Worm (Caenorhabditis elegans): ENCODE results near the gene sru-6.

The sru-6 gene

DNA sequence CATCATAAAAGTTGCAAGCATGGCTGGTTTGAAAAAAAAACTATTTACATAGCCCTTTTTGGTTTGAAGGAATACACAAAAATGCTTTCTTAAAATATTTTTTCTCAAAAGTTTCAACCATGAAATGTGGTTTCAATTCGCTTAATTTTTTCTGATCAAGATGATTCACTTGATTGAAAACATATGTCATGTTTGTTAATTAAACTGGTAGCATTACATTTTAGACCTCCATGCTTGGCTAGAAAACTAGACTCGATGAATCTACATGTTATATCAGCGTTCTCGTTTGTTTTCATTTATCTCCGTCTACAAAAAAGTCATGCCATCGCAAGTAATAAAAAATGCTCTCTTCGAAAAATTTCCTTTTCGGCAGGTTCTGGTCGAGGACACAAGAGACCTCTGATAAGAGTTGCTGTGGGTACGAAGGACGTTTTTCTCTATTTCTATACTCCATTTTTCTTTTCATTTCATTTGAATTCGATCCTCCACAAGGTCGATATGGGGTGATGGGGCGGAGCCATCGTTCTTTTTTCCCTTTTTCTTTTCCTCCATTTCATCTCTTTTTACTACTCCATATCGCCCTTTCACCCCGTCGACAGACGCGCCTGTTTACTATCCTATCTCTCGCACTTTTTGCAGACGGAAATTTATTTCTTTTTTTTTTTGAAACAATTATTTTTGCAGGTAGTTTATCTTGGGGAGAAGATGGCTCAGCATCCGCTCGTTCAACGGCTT lies 35.4 kb downstream of the sru-6 start, which contains the start of gene elo-1 (continued):
- TF ChIP-seq ceh-91 (GFP tag; IDR thresholded peaks at IDR 0.05), result no peak
- no peak for TF ChIP-seq sea-2 (GFP tag; IDR thresholded peaks at IDR 0.05)
- no peak for TF ChIP-seq nfya-1 (tag; optimal IDR thresholded peaks at IDR 0.05; ENCODE audit: borderline replicate concordance, insufficient read depth)
- TF ChIP-seq cebp-1 (GFP tag; IDR thresholded peaks at IDR 0.05), result no peak
- TF ChIP-seq cebp-1 (tag; optimal IDR thresholded peaks at IDR 0.05), result peak; percentile 41
- no peak for TF ChIP-seq mcd-1 (GFP tag; IDR thresholded peaks at IDR 0.05)
- no peak for TF ChIP-seq ets-4 (GFP tag; optimal IDR thresholded peaks at IDR 0.05)
- TF ChIP-seq atf-7 (tag; optimal IDR thresholded peaks at IDR 0.05), result peak; percentile 1
- TF ChIP-seq aptf-3 (GFP tag; IDR thresholded peaks at IDR 0.05), result no peak
- no peak for TF ChIP-seq bed-2 (GFP tag; IDR thresholded peaks at IDR 0.05)
- peak; percentile 5 for TF ChIP-seq nhr-90 (tag; optimal IDR thresholded peaks at IDR 0.05)
- TF ChIP-seq ceh-58 (GFP tag; IDR thresholded peaks at IDR 0.05), result no peak
- TF ChIP-seq Y53G8AR.9 (GFP tag; conservative IDR thresholded peaks at IDR 0.05), result 0 out of 2 replicates have a peak, but pooled peaks have one; percentile 13
- TF ChIP-seq unc-130 (GFP tag; optimal IDR thresholded peaks at IDR 0.05), result no peak
- TF ChIP-seq hrde-1 (tag; optimal IDR thresholded peaks at IDR 0.05; ENCODE audit: borderline replicate concordance), result no peak
- no peak for TF ChIP-seq F33H1.4 (GFP tag; IDR thresholded peaks at IDR 0.05)
- TF ChIP-seq egrh-3 (GFP tag; IDR thresholded peaks at IDR 0.05), result no peak
- no peak for TF ChIP-seq ama-1 (optimal IDR thresholded peaks at IDR 0.05)
- TF ChIP-seq ama-1 (GFP tag; optimal IDR thresholded peaks at IDR 0.05), result no peak
- peak; percentile 41 for TF ChIP-seq attf-5 (GFP tag; optimal IDR thresholded peaks at IDR 0.05)
- peak; percentile 14 for TF ChIP-seq madf-10 (tag; optimal IDR thresholded peaks at IDR 0.05)
- TF ChIP-seq T07F8.4 (tag; optimal IDR thresholded peaks at IDR 0.05), result no peak
- peak; percentile 2 for TF ChIP-seq tbp1 (GFP tag; optimal IDR thresholded peaks at IDR 0.05)
- TF ChIP-seq F49E8.2 (tag; optimal IDR thresholded peaks at IDR 0.05; ENCODE audit: insufficient read depth), result no peak
- TF ChIP-seq nhr-27 (tag; optimal IDR thresholded peaks at IDR 0.05), result no peak
- no peak for TF ChIP-seq efl-1 (GFP tag; optimal IDR thresholded peaks at IDR 0.05)
- TF ChIP-seq somi-1 (GFP tag; optimal IDR thresholded peaks at IDR 0.05), result no peak
- TF ChIP-seq die-1 (tag; optimal IDR thresholded peaks at IDR 0.05), result no peak

DNA sequence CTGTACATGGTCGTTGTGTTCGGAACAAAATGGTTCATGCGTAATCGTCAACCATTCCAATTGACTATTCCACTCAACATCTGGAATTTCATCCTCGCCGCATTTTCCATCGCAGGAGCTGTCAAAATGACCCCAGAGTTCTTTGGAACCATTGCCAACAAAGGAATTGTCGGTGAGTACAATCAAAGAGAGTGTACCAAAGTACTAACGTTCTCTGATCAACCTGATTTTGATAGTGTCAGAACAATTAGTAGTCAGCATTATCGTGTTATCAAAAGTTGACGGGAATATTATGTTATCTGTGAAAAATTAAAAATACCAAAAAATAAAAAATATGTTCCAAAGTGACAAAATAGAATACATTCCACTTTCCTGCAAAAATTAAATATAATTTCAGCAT lies 36.6 kb downstream of the sru-6 start:
- TF ChIP-seq somi-1 (GFP tag; optimal IDR thresholded peaks at IDR 0.05) (no peak), ztf-25 (GFP tag; IDR thresholded peaks at IDR 0.05) (no peak), ztf-28 (GFP tag; IDR thresholded peaks at IDR 0.05) (no peak), nhr-80 (tag; optimal IDR thresholded peaks at IDR 0.05) (peak; percentile 34), ztf-3 (GFP tag; optimal IDR thresholded peaks at IDR 0.05) (no peak), ekl-4 (GFP tag; IDR thresholded peaks at IDR 0.05) (0 out of 2 replicates have a peak, but pooled peaks have one; percentile 12), F55B11.4 (tag; optimal IDR thresholded peaks at IDR 0.05; ENCODE audit: borderline replicate concordance, insufficient read depth) (no peak), B0261.1 (tag; optimal IDR thresholded peaks at IDR 0.05) (no peak), ZK185.1 (tag; optimal IDR thresholded peaks at IDR 0.05; ENCODE audit: poor library complexity, severe bottlenecking) (no peak), aptf-2 (GFP tag; conservative IDR thresholded peaks at IDR 0.05) (no peak)

DNA sequence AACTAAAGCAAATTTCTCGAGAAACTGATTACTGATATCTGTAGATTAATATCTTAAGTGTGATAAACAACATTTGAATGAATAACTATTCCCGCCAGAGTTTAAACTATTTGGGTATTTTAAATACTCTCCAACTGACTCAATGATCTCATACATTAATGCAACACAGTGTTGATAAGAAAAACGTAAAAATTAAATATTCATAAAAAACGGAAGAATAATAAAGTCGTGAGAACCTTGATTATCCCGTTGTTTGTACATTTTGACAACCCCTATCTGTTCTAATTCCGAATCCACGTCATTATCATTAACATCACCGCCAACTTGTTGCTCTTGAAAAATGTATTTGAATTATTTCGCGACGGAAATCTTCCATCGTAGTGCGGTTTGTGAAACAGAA lies 39.2 kb downstream of the sru-6 start, which contains the start of gene elo-7:
Gene elo-7 (plus strand): TSS at position 301 of the 400 bp plus-strand sequence.
- TF ChIP-seq mcd-1 (GFP tag; IDR thresholded peaks at IDR 0.05) (no peak), ZK185.1 (tag; optimal IDR thresholded peaks at IDR 0.05; ENCODE audit: poor library complexity, severe bottlenecking) (no peak), F10E7.11 (tag; optimal IDR thresholded peaks at IDR 0.05) (no peak), ztf-18 (tag; optimal IDR thresholded peaks at IDR 0.05) (no peak), ztf-3 (GFP tag; optimal IDR thresholded peaks at IDR 0.05) (no peak), rec-8 (tag; optimal IDR thresholded peaks at IDR 0.05) (no peak), Y53F4B.3 (GFP tag; IDR thresholded peaks at IDR 0.05) (no peak), zim-3 (tag; optimal IDR thresholded peaks at IDR 0.05) (no peak), egl-44 (GFP tag; IDR thresholded peaks at IDR 0.05) (no peak), rcor-1 (GFP tag; IDR thresholded peaks at IDR 0.05) (no peak), ceh-58 (GFP tag; IDR thresholded peaks at IDR 0.05) (no peak), aptf-2 (GFP tag; conservative IDR thresholded peaks at IDR 0.05) (no peak), F55B11.4 (tag; optimal IDR thresholded peaks at IDR 0.05; ENCODE audit: borderline replicate concordance, insufficient read depth) (no peak)

Data from whole organism, young adult.